Fruit fly (Drosophila melanogaster) whole organism, embryonic: ENCODE results near the gene CG3815.

ENCODE experiments used
- Awh ChIP-seq: fragments of 200-800 bp; sonication (Bioruptor generic); IDR thresholded peaks from 2 replicates; pipeline ENCODE4, ENCODE4 v1.3.6; 2022; ENCODE audit warnings: missing biosample characterization, missing genetic modification characterization
- Bteb2 ChIP-seq: fragments of 200-800 bp; sonication (Bioruptor generic); optimal IDR thresholded peaks from 2 replicates; lab custom pipeline; 2016; ENCODE audit warnings: missing biosample characterization, missing genetic modification characterization
- CG10462 ChIP-seq: fragments of 200-800 bp; sonication (Bioruptor generic); optimal IDR thresholded peaks from 2 replicates; lab custom pipeline; 2016; ENCODE audit warnings: missing biosample characterization, missing genetic modification characterization
- CG11085 ChIP-seq: fragments of 200-800 bp; sonication (Bioruptor generic); IDR thresholded peaks from 2 replicates; pipeline ENCODE4 v1.3.6; 2022; ENCODE audit warnings: missing biosample characterization, missing genetic modification characterization
- CG15601 ChIP-seq: fragments of 200-800 bp; sonication (Bioruptor generic); optimal IDR thresholded peaks from 3 replicates; lab custom pipeline; 2019; ENCODE audit warnings: missing biosample characterization, mild to moderate bottlenecking, missing genetic modification characterization, moderate library complexity
- CG17328 ChIP-seq: fragments of 200-800 bp; sonication (Bioruptor generic); IDR thresholded peaks from 2 replicates; pipeline ENCODE4 v1.3.6; 2022; ENCODE audit warnings: missing biosample characterization, missing genetic modification characterization
- CG17359 ChIP-seq: fragments of 200-800 bp; sonication (Bioruptor generic); optimal IDR thresholded peaks from 3 replicates; lab custom pipeline; 2018; ENCODE audit warnings: missing biosample characterization, mild to moderate bottlenecking, missing genetic modification characterization, moderate library complexity
- CG17802 ChIP-seq: fragments of 200-800 bp; sonication (Bioruptor generic); optimal IDR thresholded peaks from 2 replicates; lab custom pipeline; 2018; ENCODE audit warnings: missing biosample characterization, mild to moderate bottlenecking, missing genetic modification characterization, moderate library complexity
- CG17829 ChIP-seq: fragments of 200-800 bp; optimal IDR thresholded peaks from 2 replicates; lab custom pipeline; 2019; ENCODE audit warnings: missing biosample characterization, mild to moderate bottlenecking, missing genetic modification characterization, moderate library complexity
- CG18619 ChIP-seq: fragments of 200-800 bp; sonication (Bioruptor generic); optimal IDR thresholded peaks from 3 replicates; lab custom pipeline; 2017; ENCODE audit warnings: missing biosample characterization, mild to moderate bottlenecking, missing genetic modification characterization
- CG30020 ChIP-seq: fragments of 200-800 bp; optimal IDR thresholded peaks from 2 replicates; lab custom pipeline; 2019; ENCODE audit warnings: missing biosample characterization, mild to moderate bottlenecking, missing genetic modification characterization, moderate library complexity
- CG30403 ChIP-seq: fragments of 200-800 bp; sonication (Bioruptor generic); optimal IDR thresholded peaks from 3 replicates; lab custom pipeline; 2016; ENCODE audit warnings: missing biosample characterization, missing genetic modification characterization
- CG34422 ChIP-seq: fragments of 200-800 bp; sonication (Bioruptor generic); IDR thresholded peaks from 3 replicates; pipeline ENCODE4 v1.3.6; 2022; ENCODE audit warnings: missing biosample characterization, missing genetic modification characterization
- CG3995 ChIP-seq: fragments of 200-800 bp; sonication (Bioruptor generic); optimal IDR thresholded peaks from 3 replicates; lab custom pipeline; 2016; ENCODE audit warnings: missing biosample characterization, missing genetic modification characterization
- CG4617 ChIP-seq: fragments of 200-800 bp; sonication (Bioruptor generic); optimal IDR thresholded peaks from 3 replicates; lab custom pipeline; 2016; ENCODE audit warnings: missing biosample characterization, missing genetic modification characterization, borderline replicate concordance
- CG8388 ChIP-seq: fragments of 200-800 bp; sonication (Bioruptor generic); optimal IDR thresholded peaks from 2 replicates; lab custom pipeline; 2019; ENCODE audit warnings: missing biosample characterization, mild to moderate bottlenecking, missing genetic modification characterization, moderate library complexity
- CG9727 ChIP-seq: fragments of 200-800 bp; sonication (Bioruptor generic); optimal IDR thresholded peaks from 3 replicates; lab custom pipeline; 2017; ENCODE audit warnings: missing biosample characterization, mild to moderate bottlenecking, missing genetic modification characterization
- CG9817 ChIP-seq: fragments of 200-800 bp; sonication (Bioruptor generic); optimal IDR thresholded peaks from 2 replicates; lab custom pipeline; 2018; ENCODE audit warnings: missing biosample characterization, mild to moderate bottlenecking, missing genetic modification characterization, moderate library complexity
- Dref ChIP-seq: fragments of 200-800 bp; sonication (Bioruptor generic); IDR thresholded peaks from 2 replicates; pipeline ENCODE4 v1.3.6; 2022; ENCODE audit warnings: missing biosample characterization, missing genetic modification characterization
- HLHmδ ChIP-seq: fragments of 200-800 bp; sonication (Bioruptor generic); optimal IDR thresholded peaks from 2 replicates; lab custom pipeline; 2018; ENCODE audit warnings: missing biosample characterization, mild to moderate bottlenecking, missing genetic modification characterization, moderate library complexity
- Max ChIP-seq: fragments of 200-800 bp; sonication (Bioruptor generic); optimal IDR thresholded peaks from 2 replicates; lab custom pipeline; 2016; ENCODE audit warnings: missing biosample characterization, mild to moderate bottlenecking, missing genetic modification characterization
- Oaz ChIP-seq: fragments of 200-800 bp; sonication (Bioruptor generic); IDR thresholded peaks from 2 replicates; pipeline ENCODE4 v1.3.6; 2022; ENCODE audit warnings: missing biosample characterization, missing genetic modification characterization
- Rfx ChIP-seq: fragments of 200-800 bp; sonication (Bioruptor generic); IDR thresholded peaks from 2 replicates; pipeline ENCODE4 v1.3.6; 2022; ENCODE audit warnings: missing biosample characterization, missing genetic modification characterization
- Rx ChIP-seq: fragments of 200-800 bp; sonication (Bioruptor generic); IDR thresholded peaks from 2 replicates; pipeline ENCODE4 v1.3.6; 2022; ENCODE audit warnings: missing biosample characterization, missing genetic modification characterization
- Spps ChIP-seq: fragments of 200-800 bp; sonication (Bioruptor generic); optimal IDR thresholded peaks from 2 replicates; lab custom pipeline; 2018; ENCODE audit warnings: missing biosample characterization, mild to moderate bottlenecking, missing genetic modification characterization
- Usf ChIP-seq: fragments of 200-800 bp; sonication (Bioruptor generic); optimal IDR thresholded peaks from 2 replicates; lab custom pipeline; 2017; ENCODE audit warnings: missing genotype, missing biosample characterization, missing genetic modification characterization
- YL-1 ChIP-seq: fragments of 200-800 bp; sonication (Bioruptor generic); optimal IDR thresholded peaks from 3 replicates; lab custom pipeline; 2017; ENCODE audit warnings: missing biosample characterization, mild to moderate bottlenecking, missing genetic modification characterization
- ac ChIP-seq: fragments of 200-800 bp; sonication (Bioruptor generic); optimal IDR thresholded peaks from 3 replicates; lab custom pipeline; 2017; ENCODE audit warnings: missing biosample characterization, mild to moderate bottlenecking, missing genetic modification characterization
- al ChIP-seq: fragments of 200-800 bp; sonication (Bioruptor generic); IDR thresholded peaks from 2 replicates; pipeline ENCODE4 v1.3.6; 2022; ENCODE audit warnings: missing biosample characterization, missing genetic modification characterization
- amos ChIP-seq: fragments of 200-800 bp; sonication (Bioruptor generic); IDR thresholded peaks from 2 replicates; pipeline ENCODE4 v1.3.6; 2022; ENCODE audit warnings: missing biosample characterization, missing genetic modification characterization; ENCODE audit not compliant: partially characterized antibody
- az2 ChIP-seq: fragments of 200-800 bp; sonication (Bioruptor generic); optimal IDR thresholded peaks from 3 replicates; lab custom pipeline; 2016; ENCODE audit warnings: missing biosample characterization, missing genetic modification characterization
- bbx ChIP-seq: fragments of 200-800 bp; sonication (Bioruptor generic); IDR thresholded peaks from 2 replicates; pipeline ENCODE4 v1.3.6; 2022; ENCODE audit warnings: missing biosample characterization, missing genetic modification characterization; ENCODE audit not compliant: partially characterized antibody
- bowl ChIP-seq: fragments of 200-800 bp; sonication (Bioruptor generic); IDR thresholded peaks from 2 replicates; pipeline ENCODE4 v1.3.6; 2022; ENCODE audit warnings: missing biosample characterization, missing genetic modification characterization
- croc ChIP-seq: fragments of 200-800 bp; sonication (Bioruptor generic); conservative IDR thresholded peaks from 3 replicates; pipeline ENCODE4 v1.3.6; 2022; ENCODE audit warnings: missing biosample characterization, missing genetic modification characterization
- dan ChIP-seq: fragments of 200-800 bp; sonication (Bioruptor generic); IDR thresholded peaks from 2 replicates; pipeline ENCODE4 v1.3.6; 2022; ENCODE audit warnings: missing biosample characterization, missing genetic modification characterization
- dmrt99B ChIP-seq: fragments of 200-800 bp; sonication (Bioruptor generic); optimal IDR thresholded peaks from 2 replicates; lab custom pipeline; 2018; ENCODE audit warnings: missing biosample characterization, mild to moderate bottlenecking, missing genetic modification characterization, moderate library complexity
- gce ChIP-seq: fragments of 200-800 bp; sonication (Bioruptor generic); IDR thresholded peaks from 3 replicates; pipeline ENCODE4 v1.3.6; 2022; ENCODE audit warnings: missing biosample characterization, missing genetic modification characterization
- gt ChIP-seq: fragments of 200-800 bp; sonication (Bioruptor generic); IDR thresholded peaks from 2 replicates; pipeline ENCODE4 v1.3.6; 2022; ENCODE audit warnings: missing biosample characterization, missing genetic modification characterization
- lmd ChIP-seq: fragments of 200-800 bp; sonication (Bioruptor generic); IDR thresholded peaks from 2 replicates; pipeline ENCODE4 v1.3.6; 2022; ENCODE audit warnings: missing biosample characterization, missing genetic modification characterization
- lola ChIP-seq, 3 experiments: fragments of >200 bp in 2 of 3; fragments of 200-800 bp in 1 of 3; sonication (Bioruptor generic) in 1 of 3; optimal IDR thresholded peaks; 2 replicates each; lab custom pipeline; 2017 to 2019; ENCODE audit warnings: missing biosample characterization in 3 of 3, missing genetic modification characterization in 3 of 3, mild to moderate bottlenecking in 1 of 3, moderate library complexity in 1 of 3
- pfk ChIP-seq: fragments of 200-800 bp; sonication (Bioruptor generic); optimal IDR thresholded peaks from 2 replicates; lab custom pipeline; 2018; ENCODE audit warnings: missing biosample characterization, mild to moderate bottlenecking, missing genetic modification characterization, moderate library complexity
- salm ChIP-seq: fragments of 200-800 bp; sonication (Bioruptor generic); optimal IDR thresholded peaks from 2 replicates; lab custom pipeline; 2018; ENCODE audit warnings: missing biosample characterization, mild to moderate bottlenecking, missing genetic modification characterization
- scrt ChIP-seq: fragments of 200-800 bp; sonication (Bioruptor generic); optimal IDR thresholded peaks from 2 replicates; lab custom pipeline; 2018; ENCODE audit warnings: missing biosample characterization, mild to moderate bottlenecking, missing genetic modification characterization, moderate library complexity
- seq ChIP-seq: fragments of 200-800 bp; sonication (Bioruptor generic); IDR thresholded peaks from 2 replicates; pipeline ENCODE4 v1.3.6; 2022; ENCODE audit warnings: missing biosample characterization, missing genetic modification characterization
- sima ChIP-seq: fragments of 200-800 bp; sonication (Bioruptor generic); optimal IDR thresholded peaks from 2 replicates; lab custom pipeline; 2016; ENCODE audit warnings: missing biosample characterization, missing genetic modification characterization
- stwl ChIP-seq: fragments of 200-800 bp; sonication (Bioruptor generic); optimal IDR thresholded peaks from 3 replicates; lab custom pipeline; 2018; ENCODE audit warnings: missing biosample characterization, mild to moderate bottlenecking, missing genetic modification characterization, moderate library complexity
- tap ChIP-seq: fragments of 200-800 bp; optimal IDR thresholded peaks from 3 replicates; lab custom pipeline; 2019; ENCODE audit warnings: missing biosample characterization, mild to moderate bottlenecking, missing genetic modification characterization, moderate library complexity
- tgo ChIP-seq: fragments of 200-800 bp; sonication (Bioruptor generic); IDR thresholded peaks from 3 replicates; pipeline ENCODE4 v1.3.6; 2022; ENCODE audit warnings: missing biosample characterization, missing genetic modification characterization
- ttk ChIP-seq: fragments of 200-800 bp; sonication (Bioruptor generic); IDR thresholded peaks from 2 replicates; pipeline ENCODE4 v2.1.2; 2022; ENCODE audit warnings: missing biosample characterization, missing genetic modification characterization

The CG3815 gene

DNA sequence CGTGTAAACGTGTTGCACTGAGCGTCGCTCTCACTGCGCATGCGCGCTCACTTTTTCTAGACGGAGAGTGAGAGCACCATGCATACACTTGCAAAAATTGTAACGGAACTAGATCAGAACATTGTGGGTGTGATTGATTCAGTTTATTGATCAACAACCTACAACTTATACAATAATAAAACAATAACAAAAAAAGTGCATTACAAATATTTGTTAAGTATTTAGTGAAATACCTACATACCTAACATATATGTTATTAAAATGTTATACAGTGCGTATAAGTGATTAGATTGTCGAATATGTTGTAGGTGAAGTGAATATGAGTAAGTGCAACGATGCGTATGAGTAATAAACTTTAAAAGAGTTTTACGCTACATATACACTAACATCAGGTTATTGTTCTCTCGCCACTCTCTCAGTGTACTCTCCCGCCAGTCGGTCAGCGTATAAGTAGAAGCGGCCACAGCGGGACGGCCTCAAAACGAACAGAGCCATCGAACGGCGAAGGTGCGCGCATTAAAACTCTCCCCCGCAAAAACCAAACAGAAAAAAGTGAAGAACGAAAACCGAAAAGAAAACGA lies 35.3 kb downstream of the CG3815 start, which contains the start of gene CG42240 (continued):
- TF ChIP-seq gt = 0 out of 2 replicates have a peak, but pooled peaks have one; percentile 23
- peak; percentile 65; the same call in 1 of the 2 replicates for TF ChIP-seq Awh (GFP tag; lab: Robert Waterston, UW)
- peak; percentile 63 for TF ChIP-seq Usf
- peak; percentile 50 for TF ChIP-seq CG4617
- TF ChIP-seq CG11085 = 0 out of 2 replicates have a peak, but pooled peaks have one; percentile 40
- peak; percentile 91 for TF ChIP-seq CG8388 (GFP tag; lab: Kevin White, UChicago)
- TF ChIP-seq pfk (GFP tag; lab: Kevin White, UChicago) = no peak
- peak; percentile 46; the same call in 1 of the 2 replicates for TF ChIP-seq bowl (GFP tag; lab: Robert Waterston, UW)
- peak; percentile 84 for TF ChIP-seq seq (GFP tag; lab: Robert Waterston, UW)
- TF ChIP-seq Bteb2 (GFP tag; lab: Kevin White, UChicago) = peak; percentile 87
- 0 out of 3 replicates have a peak, but pooled peaks have one; percentile 10 for TF ChIP-seq gce
- peak; percentile 88 for TF ChIP-seq CG17359 (tag; lab: Kevin White, UChicago)
- peak; percentile 84 for TF ChIP-seq lmd (GFP tag; lab: Robert Waterston, UW)
- no peak for TF ChIP-seq bbx (GFP tag; lab: Robert Waterston, UW)
- TF ChIP-seq CG30020 = peak; percentile 71
- peak; percentile 91 for TF ChIP-seq CG9727 (GFP tag; lab: Kevin White, UChicago)
- TF ChIP-seq ac (GFP tag; lab: Kevin White, UChicago) = peak; percentile 45
- TF ChIP-seq ttk (GFP tag; lab: Robert Waterston, UW) = peak; percentile 77
- peak; percentile 82 for TF ChIP-seq CG9817
- peak; percentile 4; the same call in 1 of the 2 replicates for TF ChIP-seq dan (GFP tag; lab: Robert Waterston, UW)
- TF ChIP-seq salm = peak; percentile 83
- peak; percentile 96 for TF ChIP-seq CG30403 (GFP tag; lab: Kevin White, UChicago)
- peak; percentile 81 for TF ChIP-seq CG10462 (GFP tag; lab: Kevin White, UChicago)
- peak; percentile 82 for TF ChIP-seq croc (GFP tag; lab: Robert Waterston, UW)
- TF ChIP-seq CG17328 (GFP tag; lab: Robert Waterston, UW) = peak; percentile 51; the same call in 1 of the 2 replicates
- TF ChIP-seq CG17829 (tag; lab: Kevin White, UChicago) = peak; percentile 92
- peak; percentile 82 for TF ChIP-seq YL-1
- peak; percentile 66; the same call in 2 of the 3 replicates for TF ChIP-seq CG34422 (GFP tag; lab: Robert Waterston, UW)
- TF ChIP-seq dmrt99B (tag; lab: Kevin White, UChicago) = peak; percentile 96
- TF ChIP-seq tap = peak; percentile 86
- peak; percentile 92 for TF ChIP-seq az2 (GFP tag; lab: Kevin White, UChicago)
- no peak for TF ChIP-seq amos
- TF ChIP-seq Rfx (GFP tag; lab: Robert Waterston, UW) = peak; percentile 78
- peak; percentile 81 for TF ChIP-seq Spps
- TF ChIP-seq sima (GFP tag; lab: Kevin White, UChicago) = peak; percentile 16
- peak; percentile 81 for TF ChIP-seq tgo (GFP tag; lab: Robert Waterston, UW)
- TF ChIP-seq Max (GFP tag; lab: Kevin White, UChicago) = peak; percentile 91
- no peak for TF ChIP-seq HLHmδ (GFP tag; lab: Kevin White, UChicago)
- TF ChIP-seq Oaz (GFP tag; lab: Robert Waterston, UW) = peak; percentile 71
- peak; percentile 52; the same call in 1 of the 2 replicates for TF ChIP-seq Rx (GFP tag; lab: Robert Waterston, UW)
- TF ChIP-seq stwl (tag; lab: Kevin White, UChicago) = no peak
- peak; percentile 28 for TF ChIP-seq CG3995 (GFP tag; lab: Kevin White, UChicago)
- peak; percentile 48 for TF ChIP-seq CG17802 (tag; lab: Kevin White, UChicago)
- peak; percentile 93 for TF ChIP-seq CG18619 (GFP tag; lab: Kevin White, UChicago)
- TF ChIP-seq CG15601 (tag; lab: Kevin White, UChicago) = peak; percentile 92
- TF ChIP-seq lola (GFP tag; optimal IDR thresholded peaks at IDR 0.05; lab: Kevin White, UChicago) = peak in 1 of 3 experiments; percentile 91
- TF ChIP-seq scrt = peak; percentile 83
- 0 out of 2 replicates have a peak, but pooled peaks have one; percentile 30 for TF ChIP-seq al (GFP tag; lab: Robert Waterston, UW)
- TF ChIP-seq Dref (GFP tag; lab: Robert Waterston, UW) = no peak
